Worm (Caenorhabditis elegans): ENCODE results near the gene brc-1.

Gene brc-1

ce11 chrIII:3820134-3820533 is 42.6 kb downstream of the brc-1 start (continued):
- no peak for TF ChIP-seq daf-16 (GFP tag; optimal IDR thresholded peaks at IDR 0.05)
- TF ChIP-seq daf-16 (tag; optimal IDR thresholded peaks at IDR 0.05), result peak; percentile 12
- TF ChIP-seq mxl-3 (GFP tag; optimal IDR thresholded peaks at IDR 0.05), result peak; percentile 80
- peak; percentile 23 for TF ChIP-seq nhr-11 (tag; optimal IDR thresholded peaks at IDR 0.05)
- TF ChIP-seq unc-62 (GFP tag; optimal IDR thresholded peaks at IDR 0.05 in 1 of 2), result no peak
- TF ChIP-seq unc-62 (tag; optimal IDR thresholded peaks at IDR 0.05), result no peak
- TF ChIP-seq nhr-25 (tag; optimal IDR thresholded peaks at IDR 0.05; ENCODE audit: borderline replicate concordance, insufficient read depth), result peak; percentile 23
- peak; percentile 9; the same call in 1 of the 2 replicates for TF ChIP-seq ctbp-1 (GFP tag; IDR thresholded peaks at IDR 0.05)
- no peak for TF ChIP-seq aly-2 (tag; optimal IDR thresholded peaks at IDR 0.05)
- TF ChIP-seq ceh-28 (tag; optimal IDR thresholded peaks at IDR 0.05), result no peak
- no peak for TF ChIP-seq spr-1 (tag; optimal IDR thresholded peaks at IDR 0.05)
- TF ChIP-seq sdz-12 (GFP tag; optimal IDR thresholded peaks at IDR 0.05), result no peak
- TF ChIP-seq ZK546.5 (tag; optimal IDR thresholded peaks at IDR 0.05), result no peak
- TF ChIP-seq dve-1 (tag; optimal IDR thresholded peaks at IDR 0.05; ENCODE audit: insufficient read depth), result peak; percentile 78
- no peak for TF ChIP-seq duxl-1 (tag; optimal IDR thresholded peaks at IDR 0.05; ENCODE audit: poor library complexity)
- no peak for TF ChIP-seq saeg-2 (GFP tag; IDR thresholded peaks at IDR 0.05)
- TF ChIP-seq dmd-8 (GFP tag; IDR thresholded peaks at IDR 0.05), result no peak
- TF ChIP-seq daf-12 (tag; optimal IDR thresholded peaks at IDR 0.05), result no peak
- TF ChIP-seq D1046.2 (GFP tag; IDR thresholded peaks at IDR 0.05), result no peak
- TF ChIP-seq nhr-102 (tag; optimal IDR thresholded peaks at IDR 0.05), result peak; percentile 11
- no peak for TF ChIP-seq ama-1 (optimal IDR thresholded peaks at IDR 0.05)
- TF ChIP-seq lin-38 (GFP tag; IDR thresholded peaks at IDR 0.05), result no peak
- TF ChIP-seq lin-39 (tag; optimal IDR thresholded peaks at IDR 0.05), result no peak
- no peak for TF ChIP-seq nhr-10 (tag; optimal IDR thresholded peaks at IDR 0.05)
- no peak for TF ChIP-seq madf-9 (GFP tag; conservative IDR thresholded peaks at IDR 0.05)
- TF ChIP-seq tag-97 (GFP tag; IDR thresholded peaks at IDR 0.05), result no peak
- TF ChIP-seq F10B5.3 (tag; optimal IDR thresholded peaks at IDR 0.05), result no peak
- no peak for TF ChIP-seq tra-1 (GFP tag; IDR thresholded peaks at IDR 0.05)
- TF ChIP-seq fkh-10 (GFP tag; optimal IDR thresholded peaks at IDR 0.05), result no peak
- no peak for TF ChIP-seq attf-4 (tag; optimal IDR thresholded peaks at IDR 0.05)
- peak; percentile 61 for TF ChIP-seq aha-1 (tag)
- no peak for TF ChIP-seq ceh-82 (tag; optimal IDR thresholded peaks at IDR 0.05)
- TF ChIP-seq lin-13 (GFP tag; optimal IDR thresholded peaks at IDR 0.05), result no peak
- no peak for TF ChIP-seq lin-1 (GFP tag; IDR thresholded peaks at IDR 0.05)
- no peak for TF ChIP-seq zag-1 (tag; optimal IDR thresholded peaks at IDR 0.05)
- no peak for TF ChIP-seq unc-130 (GFP tag; optimal IDR thresholded peaks at IDR 0.05)
- no peak for TF ChIP-seq jun-1 (tag; optimal IDR thresholded peaks at IDR 0.05)
- TF ChIP-seq fos-1 (tag; optimal IDR thresholded peaks at IDR 0.05), result no peak
- no peak for TF ChIP-seq php-3 (GFP tag; IDR thresholded peaks at IDR 0.05)
- no peak for TF ChIP-seq nhr-76 (tag; optimal IDR thresholded peaks at IDR 0.05)
- TF ChIP-seq hlh-30 (tag; optimal IDR thresholded peaks at IDR 0.05; ENCODE audit: insufficient read depth), result peak; percentile 93
- no peak for TF ChIP-seq zip-11 (GFP tag; IDR thresholded peaks at IDR 0.05)
- TF ChIP-seq madf-5 (GFP tag; IDR thresholded peaks at IDR 0.05), result no peak
- peak; percentile 89 for TF ChIP-seq nhr-28 (tag; optimal IDR thresholded peaks at IDR 0.05)
- no peak for TF ChIP-seq gei-8 (GFP tag; optimal IDR thresholded peaks at IDR 0.05)
- peak; percentile 50 for TF ChIP-seq rbr-2 (tag; optimal IDR thresholded peaks at IDR 0.05)
- TF ChIP-seq nhr-6 (tag; optimal IDR thresholded peaks at IDR 0.05), result peak; percentile 69
- TF ChIP-seq dmd-9 (GFP tag; IDR thresholded peaks at IDR 0.05), result no peak
- TF ChIP-seq snpc-4 (tag; optimal IDR thresholded peaks at IDR 0.05), result no peak
- no peak for TF ChIP-seq lin-15B (tag; optimal IDR thresholded peaks at IDR 0.05)
- peak in 1 of 2 experiments; percentile 75 for TF ChIP-seq lsy-2 (tag; optimal IDR thresholded peaks at IDR 0.05)
- TF ChIP-seq zfp-2 (tag; optimal IDR thresholded peaks at IDR 0.05), result no peak
- TF ChIP-seq ztf-7 (tag; optimal IDR thresholded peaks at IDR 0.05), result peak; percentile 8
- TF ChIP-seq ceh-20 (GFP tag; IDR thresholded peaks at IDR 0.05), result 0 out of 2 replicates have a peak, but pooled peaks have one; percentile 10
